Worm (Caenorhabditis elegans) whole organism, late embryonic: ENCODE results near the gene T25B2.2.

Source experiments
- C08G9.2 ChIP-seq: sonication (generic microtip); optimal IDR thresholded peaks from 2 replicates; lab custom pipeline; 2016; ENCODE audit warnings: mild to moderate bottlenecking, missing genetic modification characterization, moderate library complexity, missing compliant biosample characterization
- C38D4.7 ChIP-seq: fragments of 200-800 bp; sonication (Bioruptor generic); optimal IDR thresholded peaks from 2 replicates; lab custom pipeline; 2018; ENCODE audit warnings: mild to moderate bottlenecking, missing genetic modification characterization, moderate library complexity, missing compliant biosample characterization
- F13H6.1 ChIP-seq: sonication (generic microtip); optimal IDR thresholded peaks from 2 replicates; lab custom pipeline; 2016; ENCODE audit warnings: missing genetic modification characterization, missing compliant biosample characterization
- K09A11.1 ChIP-seq: sonication (generic microtip); optimal IDR thresholded peaks from 2 replicates; lab custom pipeline; 2017; ENCODE audit warnings: antibody characterized with exemption, mild to moderate bottlenecking, missing genetic modification characterization, missing compliant biosample characterization; ENCODE audit not compliant: insufficient read depth
- ceh-18 ChIP-seq: sonication (generic microtip); optimal IDR thresholded peaks from 2 replicates; lab custom pipeline; 2016; ENCODE audit warnings: missing genetic modification characterization, missing compliant biosample characterization
- ceh-30 ChIP-seq: fragments of 150-350 bp; optimal IDR thresholded peaks from 2 replicates; lab custom pipeline; 2014; ENCODE audit warnings: missing biosample characterization, missing genetic modification characterization
- ceh-31 ChIP-seq: sonication (generic microtip); optimal IDR thresholded peaks from 2 replicates; lab custom pipeline; 2016; ENCODE audit warnings: missing genetic modification characterization, missing compliant biosample characterization
- ceh-34 ChIP-seq: sonication (generic microtip); optimal IDR thresholded peaks from 2 replicates; lab custom pipeline; 2016; ENCODE audit warnings: mild to moderate bottlenecking, missing genetic modification characterization, missing compliant biosample characterization
- ceh-48 ChIP-seq: sonication (generic microtip); optimal IDR thresholded peaks from 2 replicates; lab custom pipeline; 2016; ENCODE audit warnings: missing genetic modification characterization, inconsistent platforms, missing compliant biosample characterization
- che-1 ChIP-seq: sonication (generic microtip); optimal IDR thresholded peaks from 2 replicates; lab custom pipeline; 2016; ENCODE audit warnings: mild to moderate bottlenecking, missing genetic modification characterization, missing compliant biosample characterization
- dmd-4 ChIP-seq: sonication (generic microtip); optimal IDR thresholded peaks from 2 replicates; lab custom pipeline; 2016; ENCODE audit warnings: borderline replicate concordance, missing genetic modification characterization, missing compliant biosample characterization
- elt-2 ChIP-seq: sonication (generic microtip); optimal IDR thresholded peaks from 2 replicates; lab custom pipeline; 2016; ENCODE audit warnings: missing genetic modification reagents, missing genetic modification characterization, missing compliant biosample characterization
- eyg-1 ChIP-seq: sonication (generic microtip); optimal IDR thresholded peaks from 2 replicates; lab custom pipeline; 2016; ENCODE audit warnings: missing genotype, missing genetic modification characterization, missing compliant biosample characterization
- fkh-10 ChIP-seq: fragments of 150-350 bp; optimal IDR thresholded peaks from 2 replicates; lab custom pipeline; 2014; ENCODE audit warnings: missing biosample characterization, missing genetic modification reagents, missing genetic modification characterization
- fkh-6 ChIP-seq: sonication (generic microtip); optimal IDR thresholded peaks from 2 replicates; lab custom pipeline; 2016; ENCODE audit warnings: missing genetic modification characterization, missing compliant biosample characterization
- gmeb-2 ChIP-seq: sonication (generic microtip); optimal IDR thresholded peaks from 2 replicates; lab custom pipeline; 2016; ENCODE audit warnings: missing genetic modification characterization, inconsistent platforms, missing compliant biosample characterization
- hlh-13 ChIP-seq: fragments of 200-800 bp; sonication (Bioruptor generic); optimal IDR thresholded peaks from 2 replicates; lab custom pipeline; 2018; ENCODE audit warnings: mild to moderate bottlenecking, missing genetic modification characterization, missing compliant biosample characterization
- hlh-30 ChIP-seq: sonication (generic microtip); optimal IDR thresholded peaks from 2 replicates; lab custom pipeline; 2017; ENCODE audit warnings: antibody characterized with exemption, missing genetic modification characterization, missing compliant biosample characterization; ENCODE audit not compliant: insufficient read depth
- lim-6 ChIP-seq: sonication (generic microtip); optimal IDR thresholded peaks from 2 replicates; lab custom pipeline; 2016; ENCODE audit warnings: missing genetic modification characterization, missing compliant biosample characterization
- lin-11 ChIP-seq: fragments of 200-800 bp; sonication (Bioruptor generic); optimal IDR thresholded peaks from 2 replicates; lab custom pipeline; 2018; ENCODE audit warnings: mild to moderate bottlenecking, missing genetic modification characterization, missing compliant biosample characterization
- madf-2 ChIP-seq: sonication (generic microtip); optimal IDR thresholded peaks from 2 replicates; lab custom pipeline; 2017; ENCODE audit warnings: missing genetic modification characterization, missing compliant biosample characterization
- nfya-1 ChIP-seq: sonication (generic microtip); optimal IDR thresholded peaks from 2 replicates; lab custom pipeline; 2017; ENCODE audit warnings: missing genetic modification characterization, mild to moderate bottlenecking, missing compliant biosample characterization, antibody characterized with exemption, moderate library complexity
- nhr-11 ChIP-seq: fragments of 150-350 bp; optimal IDR thresholded peaks from 2 replicates; lab custom pipeline; 2014; ENCODE audit warnings: missing biosample characterization, missing genetic modification characterization
- npax-4 ChIP-seq: sonication (generic microtip); optimal IDR thresholded peaks from 2 replicates; lab custom pipeline; 2016; ENCODE audit warnings: missing genetic modification characterization, missing compliant biosample characterization
- odd-2 ChIP-seq: sonication (generic microtip); optimal IDR thresholded peaks from 2 replicates; lab custom pipeline; 2017; ENCODE audit warnings: antibody characterized with exemption, mild to moderate bottlenecking, missing genetic modification characterization, missing compliant biosample characterization
- pat-9 ChIP-seq: fragments of 200-800 bp; sonication (Bioruptor generic); optimal IDR thresholded peaks from 2 replicates; lab custom pipeline; 2018; ENCODE audit warnings: mild to moderate bottlenecking, missing genetic modification characterization, moderate library complexity, missing compliant biosample characterization
- pax-1 ChIP-seq: fragments of 150-350 bp; optimal IDR thresholded peaks from 2 replicates; lab custom pipeline; 2014; ENCODE audit warnings: missing biosample characterization, missing genetic modification characterization
- pha-4 ChIP-seq: fragments of 150-350 bp; optimal IDR thresholded peaks from 2 replicates; lab custom pipeline; 2018; ENCODE audit warnings: missing biosample characterization, missing genetic modification reagents, missing genetic modification characterization
- pros-1 ChIP-seq: fragments of 150-350 bp; optimal IDR thresholded peaks from 2 replicates; lab custom pipeline; 2014; ENCODE audit warnings: missing biosample characterization, missing genetic modification reagents, missing genetic modification characterization
- rnt-1 ChIP-seq: sonication (generic microtip); optimal IDR thresholded peaks from 2 replicates; lab custom pipeline; 2016; ENCODE audit warnings: missing genetic modification characterization, missing compliant biosample characterization
- sdc-2 ChIP-seq: sonication (generic microtip); optimal IDR thresholded peaks from 2 replicates; lab custom pipeline; 2016; ENCODE audit warnings: missing genotype, missing genetic modification characterization, missing compliant biosample characterization
- tbx-2 ChIP-seq: sonication (generic microtip); optimal IDR thresholded peaks from 2 replicates; lab custom pipeline; 2016; ENCODE audit warnings: missing genetic modification characterization, missing compliant biosample characterization
- tbx-7 ChIP-seq: sonication (generic microtip); optimal IDR thresholded peaks from 2 replicates; lab custom pipeline; 2016; ENCODE audit warnings: missing genotype, missing genetic modification characterization, missing compliant biosample characterization
- ttx-3 ChIP-seq: sonication (generic microtip); optimal IDR thresholded peaks from 2 replicates; lab custom pipeline; 2016; ENCODE audit warnings: missing genetic modification reagents, missing genetic modification characterization, missing compliant biosample characterization
- unc-3 ChIP-seq, 2 experiments: fragments of 200-800 bp in 1 of 2; sonication (Bioruptor generic) in 1 of 2; sonication (generic microtip) in 1 of 2; conservative IDR thresholded peaks in 1 of 2; optimal IDR thresholded peaks in 1 of 2; 2 replicates each; pipeline versions ENCODE4 v1.3.6 to Lab custom; 2016 to 2022; ENCODE audit warnings: missing compliant biosample characterization in 2 of 2, missing genetic modification characterization in 2 of 2, missing genetic modification reagents in 1 of 2
- unc-42 ChIP-seq: sonication (generic microtip); optimal IDR thresholded peaks from 2 replicates; lab custom pipeline; 2016; ENCODE audit warnings: missing genotype, missing genetic modification characterization, missing compliant biosample characterization
- unc-55 ChIP-seq: sonication (generic microtip); optimal IDR thresholded peaks from 2 replicates; lab custom pipeline; 2017; ENCODE audit warnings: missing biosample characterization, missing genetic modification reagents, missing genetic modification characterization
- zip-5 ChIP-seq: sonication (generic microtip); optimal IDR thresholded peaks from 2 replicates; lab custom pipeline; 2016; ENCODE audit warnings: missing genetic modification characterization, missing compliant biosample characterization

Gene T25B2.2

ce11 chrX:6169252-6169651, at the start of gene T25B2.2:
T25B2.2 (plus strand) TSS chrX:6169643.
- TF ChIP-seq elt-2: peak; percentile 88
- TF ChIP-seq fkh-6: no peak

- TF ChIP-seq zip-5 (tag; lab: Kevin White, UChicago) (no peak), C38D4.7 (GFP tag; lab: Kevin White, UChicago) (no peak), ceh-18 (tag; lab: Kevin White, UChicago) (no peak), pha-4 (tag; lab: Kevin White, UChicago) (no peak), pros-1 (tag; lab: Kevin White, UChicago) (no peak), unc-42 (no peak), ceh-48 (no peak), unc-3 (GFP tag; conservative IDR thresholded peaks at IDR 0.05; lab: Robert Waterston, UW) (no peak), unc-3 (tag; optimal IDR thresholded peaks at IDR 0.05; lab: Kevin White, UChicago) (no peak), tbx-7 (tag; lab: Kevin White, UChicago) (no peak), lim-6 (tag; lab: Kevin White, UChicago) (no peak), odd-2 (no peak), che-1 (tag; lab: Kevin White, UChicago) (no peak), pax-1 (tag; lab: Kevin White, UChicago) (no peak), dmd-4 (no peak)
These were observed 48.2 kb upstream of the T25B2.2 start for ce11 chrX:6121279-6121678.

- TF ChIP-seq madf-2 (tag; lab: Kevin White, UChicago) (no peak), ttx-3 (no peak), eyg-1 (tag; lab: Kevin White, UChicago) (no peak), hlh-30 (peak; percentile 27), ceh-31 (tag; lab: Kevin White, UChicago) (no peak), npax-4 (tag; lab: Kevin White, UChicago) (no peak)
These were observed 47.4 kb upstream of the T25B2.2 start, which contains the start of gene nnt-1 for ce11 chrX:6122026-6122425. nnt-1 (plus strand) TSS chrX:6122311.

ce11 chrX:6128225-6128686, 41.2 kb upstream of the T25B2.2 start, which contains the start of gene C15H9.9:
C15H9.9 (minus strand) TSS chrX:6128275.
- TF ChIP-seq eyg-1 (tag; lab: Kevin White, UChicago) (no peak), ceh-18 (tag; lab: Kevin White, UChicago) (peak; percentile 65), madf-2 (tag; lab: Kevin White, UChicago) (no peak), gmeb-2 (tag; lab: Kevin White, UChicago) (no peak), ceh-34 (no peak), ceh-31 (tag; lab: Kevin White, UChicago) (peak; percentile 69), unc-55 (peak; percentile 28), tbx-2 (tag; lab: Kevin White, UChicago) (peak; percentile 12), hlh-13 (GFP tag; lab: Kevin White, UChicago) (no peak), K09A11.1 (no peak), lin-11 (tag; lab: Kevin White, UChicago) (no peak), F13H6.1 (no peak), sdc-2 (tag; lab: Kevin White, UChicago) (no peak), C08G9.2 (tag; lab: Kevin White, UChicago) (no peak), pat-9 (tag; lab: Kevin White, UChicago) (no peak), fkh-10 (GFP tag; lab: Kevin White, UChicago) (no peak), nfya-1 (no peak), ceh-30 (tag; lab: Kevin White, UChicago) (no peak), nhr-11 (tag; lab: Kevin White, UChicago) (no peak), zip-5 (tag; lab: Kevin White, UChicago) (no peak), rnt-1 (peak; percentile 17), unc-42 (peak; percentile 75)
- TF ChIP-seq, all 69 proteins: peak for 6
